Worm (Caenorhabditis elegans) whole organism, late embryonic: ENCODE data around the gene F44B9.9.

Source experiments
- C38D4.7 ChIP-seq: fragments of 200-800 bp; sonication (Bioruptor generic); optimal IDR thresholded peaks from 2 replicates; lab custom pipeline; 2018; ENCODE audit warnings: mild to moderate bottlenecking, missing genetic modification characterization, moderate library complexity, missing compliant biosample characterization
- F13H6.1 ChIP-seq: sonication (generic microtip); optimal IDR thresholded peaks from 2 replicates; lab custom pipeline; 2016; ENCODE audit warnings: missing genetic modification characterization, missing compliant biosample characterization
- K09A11.1 ChIP-seq: sonication (generic microtip); optimal IDR thresholded peaks from 2 replicates; lab custom pipeline; 2017; ENCODE audit warnings: antibody characterized with exemption, mild to moderate bottlenecking, missing genetic modification characterization, missing compliant biosample characterization; ENCODE audit not compliant: insufficient read depth
- ama-1 ChIP-seq: fragments of 150-350 bp; optimal IDR thresholded peaks from 2 replicates; lab custom pipeline; 2014
- ceh-18 ChIP-seq: sonication (generic microtip); optimal IDR thresholded peaks from 2 replicates; lab custom pipeline; 2016; ENCODE audit warnings: missing genetic modification characterization, missing compliant biosample characterization
- ceh-22 ChIP-seq: sonication (generic microtip); optimal IDR thresholded peaks from 2 replicates; lab custom pipeline; 2017; ENCODE audit warnings: missing biosample characterization, missing genetic modification characterization
- elt-2 ChIP-seq: sonication (generic microtip); optimal IDR thresholded peaks from 2 replicates; lab custom pipeline; 2016; ENCODE audit warnings: missing genetic modification reagents, missing genetic modification characterization, missing compliant biosample characterization
- fkh-6 ChIP-seq: sonication (generic microtip); optimal IDR thresholded peaks from 2 replicates; lab custom pipeline; 2016; ENCODE audit warnings: missing genetic modification characterization, missing compliant biosample characterization
- mec-3 ChIP-seq: sonication (generic microtip); optimal IDR thresholded peaks from 2 replicates; lab custom pipeline; 2016; ENCODE audit warnings: borderline replicate concordance, missing genetic modification characterization, missing compliant biosample characterization
- nfya-1 ChIP-seq: sonication (generic microtip); optimal IDR thresholded peaks from 2 replicates; lab custom pipeline; 2017; ENCODE audit warnings: missing genetic modification characterization, mild to moderate bottlenecking, missing compliant biosample characterization, antibody characterized with exemption, moderate library complexity
- pha-4 ChIP-seq: fragments of 150-350 bp; optimal IDR thresholded peaks from 2 replicates; lab custom pipeline; 2018; ENCODE audit warnings: missing biosample characterization, missing genetic modification reagents, missing genetic modification characterization
- sox-4 ChIP-seq: sonication (generic microtip); optimal IDR thresholded peaks from 2 replicates; lab custom pipeline; 2017; ENCODE audit warnings: mild to moderate bottlenecking, missing genetic modification characterization, inconsistent platforms, missing compliant biosample characterization
- tbx-2 ChIP-seq: sonication (generic microtip); optimal IDR thresholded peaks from 2 replicates; lab custom pipeline; 2016; ENCODE audit warnings: missing genetic modification characterization, missing compliant biosample characterization

ce11 chrIII:8051838-8052237, 21.0 kb upstream of the F44B9.9 start:
- TF ChIP-seq sox-4 (tag; lab: Kevin White, UChicago) (no peak), fkh-6 (no peak), elt-2 (no peak), tbx-2 (no peak), ceh-18 (no peak), nfya-1 (tag; lab: Kevin White, UChicago) (no peak), ama-1 (lab: Kevin White, UChicago) (no peak), pha-4 (tag; lab: Kevin White, UChicago) (no peak), ceh-22 (tag; lab: Kevin White, UChicago) (no peak), mec-3 (tag; lab: Kevin White, UChicago) (no peak), F13H6.1 (tag; lab: Kevin White, UChicago) (no peak), K09A11.1 (tag; lab: Kevin White, UChicago) (no peak), C38D4.7 (GFP tag; lab: Kevin White, UChicago) (no peak)
